Worm (Caenorhabditis elegans) whole organism, L4 larva: ENCODE measurements around the gene sqv-1.

Experiments
- attf-4 ChIP-seq: sonication (generic microtip); optimal IDR thresholded peaks from 3 replicates; lab custom pipeline; 2017; ENCODE audit warnings: missing biosample characterization, missing genetic modification characterization
- ceh-20 ChIP-seq: fragments of 200-800 bp; sonication (Bioruptor generic); IDR thresholded peaks from 2 replicates; pipeline ENCODE4 v1.3.6; 2022; ENCODE audit warnings: missing genetic modification reagents, missing genetic modification characterization, missing compliant biosample characterization
- ceh-28 ChIP-seq: fragments of 150-350 bp; optimal IDR thresholded peaks from 2 replicates; lab custom pipeline; 2014; ENCODE audit warnings: missing biosample characterization, missing genetic modification reagents, missing genetic modification characterization
- nhr-6 ChIP-seq: fragments of 150-350 bp; optimal IDR thresholded peaks from 2 replicates; lab custom pipeline; 2014; ENCODE audit warnings: missing biosample characterization, missing genetic modification characterization
- spr-3 ChIP-seq: fragments of 200-800 bp; sonication (Bioruptor generic); optimal IDR thresholded peaks from 2 replicates; lab custom pipeline; 2018; ENCODE audit warnings: mild to moderate bottlenecking, missing genetic modification characterization, missing compliant biosample characterization

- TF ChIP-seq ceh-28 (tag; lab: Kevin White, UChicago) (no peak), nhr-6 (tag; lab: Kevin White, UChicago) (no peak), spr-3 (GFP tag; lab: Kevin White, UChicago) (no peak), ceh-20 (GFP tag; lab: Robert Waterston, UW) (no peak), attf-4 (tag; lab: Kevin White, UChicago) (no peak)
Measured at ce11 chrIV:8378280-8378679, 17.4 kb downstream of the sqv-1 start.
